Worm (Caenorhabditis elegans): ENCODE measurements around the gene C06A6.2.

ce11 chrIV:7877781-7878180, 31.4 kb downstream of the C06A6.2 start, which contains the start of gene kin-26:
- TF ChIP-seq W03F9.2 (tag; optimal IDR thresholded peaks at IDR 0.05): no peak
- no peak for TF ChIP-seq him-1 (tag; optimal IDR thresholded peaks at IDR 0.05)
